Fruit fly (Drosophila melanogaster) whole organism: ENCODE results near the gene CG4198.

Experiments
- CG8478 ChIP-seq: fragments of >200 bp; optimal IDR thresholded peaks from 2 replicates; lab custom pipeline; 2018; ENCODE audit warnings: inconsistent platforms
- Dll ChIP-seq: fragments of >200 bp; optimal IDR thresholded peaks from 2 replicates; lab custom pipeline; 2017
- EcR ChIP-seq, 2 experiments: fragments of >200 bp; optimal IDR thresholded peaks; 2 replicates each; lab custom pipeline; 2017; ENCODE audit warnings: missing biosample characterization in 2 of 2, missing genetic modification characterization in 2 of 2, missing genetic modification reagents in 2 of 2
- pan ChIP-seq: fragments of >200 bp; optimal IDR thresholded peaks from 2 replicates; lab custom pipeline; 2017
- psq ChIP-seq: fragments of >200 bp; optimal IDR thresholded peaks from 2 replicates; lab custom pipeline; 2017
- usp ChIP-seq: fragments of >200 bp; optimal IDR thresholded peaks from 2 replicates; lab custom pipeline; 2017; ENCODE audit warnings: missing biosample characterization, missing genetic modification characterization, mixed read lengths

DNA sequence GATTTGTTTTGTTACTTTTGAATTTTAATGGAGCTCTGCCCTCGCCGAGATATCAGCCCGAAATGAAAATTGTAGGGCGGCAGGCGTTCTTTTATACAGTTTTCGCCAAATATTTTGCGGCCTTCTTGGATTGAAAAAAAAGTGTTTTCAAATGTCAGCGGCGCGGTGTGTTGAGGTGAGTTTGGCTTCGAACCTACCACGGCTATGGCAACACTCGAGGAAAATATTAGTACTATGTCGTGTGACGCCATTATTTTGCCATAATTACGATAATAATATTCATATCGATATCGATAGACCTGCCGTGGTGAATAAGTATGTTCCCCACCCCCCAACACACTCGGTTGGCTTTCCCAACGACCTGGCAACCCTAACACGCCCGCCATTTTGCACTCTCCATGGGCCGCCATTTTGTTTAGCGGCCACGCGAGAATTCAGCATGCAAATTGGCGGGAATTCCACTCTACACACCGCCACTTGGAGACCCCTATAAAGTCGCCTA lies 1.2 kb upstream of the CG4198 start, which contains the start of the genes TrxT and dhd:
- no peak for TF ChIP-seq usp (GFP tag; lab: Kevin White, UChicago)
- TF ChIP-seq Dll, result no peak
- TF ChIP-seq CG8478 (lab: Kevin White, UChicago), result no peak
- TF ChIP-seq EcR (GFP tag; optimal IDR thresholded peaks at IDR 0.05; lab: Kevin White, UChicago), result no peak
- TF ChIP-seq psq (lab: Kevin White, UChicago), result no peak
- TF ChIP-seq pan (lab: Kevin White, UChicago), result no peak
